Fruit fly (Drosophila melanogaster) whole organism, prepupa: ENCODE results near the gene Ntf-2.

Source experiments
- Blimp-1 ChIP-seq: fragments of 200-800 bp; sonication (Bioruptor generic); optimal IDR thresholded peaks from 3 replicates; lab custom pipeline; 2017; ENCODE audit warnings: missing biosample characterization, missing genetic modification characterization, mild to moderate bottlenecking, moderate library complexity, missing genetic modification reagents
- CG10631 ChIP-seq: fragments of 200-800 bp; sonication (Bioruptor generic); optimal IDR thresholded peaks from 2 replicates; lab custom pipeline; 2016; ENCODE audit warnings: missing biosample characterization, missing genetic modification characterization
- CG10669 ChIP-seq: fragments of 200-800 bp; sonication (Bioruptor generic); optimal IDR thresholded peaks from 3 replicates; lab custom pipeline; 2018; ENCODE audit warnings: missing biosample characterization, mild to moderate bottlenecking, missing genetic modification characterization, moderate library complexity
- CG15336 ChIP-seq: fragments of 200-800 bp; sonication (Bioruptor generic); IDR thresholded peaks from 2 replicates; pipeline ENCODE4 v1.3.6; 2022; ENCODE audit warnings: missing biosample characterization, missing genetic modification characterization
- CG1621 ChIP-seq: fragments of 200-800 bp; sonication (Bioruptor generic); optimal IDR thresholded peaks from 3 replicates; lab custom pipeline; 2018; ENCODE audit warnings: missing biosample characterization, mild to moderate bottlenecking, missing genetic modification characterization
- CG16779 ChIP-seq: fragments of 200-800 bp; sonication (Bioruptor generic); optimal IDR thresholded peaks from 3 replicates; lab custom pipeline; 2017; ENCODE audit warnings: missing biosample characterization, mild to moderate bottlenecking, missing genetic modification characterization
- CG3032 ChIP-seq: fragments of 200-800 bp; optimal IDR thresholded peaks from 2 replicates; lab custom pipeline; 2019; ENCODE audit warnings: missing biosample characterization, mild to moderate bottlenecking, missing genetic modification characterization, moderate library complexity
- CG32006 ChIP-seq: fragments of 200-800 bp; sonication (Bioruptor generic); optimal IDR thresholded peaks from 3 replicates; lab custom pipeline; 2017; ENCODE audit warnings: missing biosample characterization, mild to moderate bottlenecking, missing genetic modification characterization
- CG34406 ChIP-seq: fragments of 200-800 bp; sonication (Bioruptor generic); optimal IDR thresholded peaks from 3 replicates; lab custom pipeline; 2016; ENCODE audit warnings: missing biosample characterization, missing genetic modification characterization
- CG3919 ChIP-seq: fragments of 200-800 bp; sonication (Bioruptor generic); optimal IDR thresholded peaks from 3 replicates; lab custom pipeline; 2016; ENCODE audit warnings: missing biosample characterization, missing genetic modification characterization
- CG4318 ChIP-seq: fragments of 200-800 bp; sonication (Bioruptor generic); optimal IDR thresholded peaks from 3 replicates; lab custom pipeline; 2017; ENCODE audit warnings: missing biosample characterization, mild to moderate bottlenecking, missing genetic modification characterization
- CG6163 ChIP-seq: fragments of 200-800 bp; sonication (Bioruptor generic); IDR thresholded peaks from 3 replicates; pipeline ENCODE4 v1.3.6; 2022; ENCODE audit warnings: missing biosample characterization, missing genetic modification characterization
- CG6276 ChIP-seq: fragments of 200-800 bp; sonication (Bioruptor generic); optimal IDR thresholded peaks from 2 replicates; lab custom pipeline; 2017; ENCODE audit warnings: missing biosample characterization, mild to moderate bottlenecking, missing genetic modification characterization
- CG6792 ChIP-seq: fragments of 200-800 bp; sonication (Bioruptor generic); optimal IDR thresholded peaks from 3 replicates; lab custom pipeline; 2016; ENCODE audit warnings: missing biosample characterization, missing genetic modification characterization
- CG7368 ChIP-seq: fragments of 200-800 bp; sonication (Bioruptor generic); optimal IDR thresholded peaks from 3 replicates; lab custom pipeline; 2016; ENCODE audit warnings: missing biosample characterization, missing genetic modification characterization
- CG8119 ChIP-seq: fragments of 200-800 bp; sonication (Bioruptor generic); IDR thresholded peaks from 3 replicates; pipeline ENCODE4 v1.3.6; 2022; ENCODE audit warnings: missing biosample characterization, missing genetic modification characterization
- CG8319 ChIP-seq: fragments of 200-800 bp; sonication (Bioruptor generic); optimal IDR thresholded peaks from 3 replicates; lab custom pipeline; 2016; ENCODE audit warnings: missing biosample characterization, missing genetic modification characterization
- CG8632 ChIP-seq: fragments of 200-800 bp; sonication (Bioruptor generic); optimal IDR thresholded peaks from 3 replicates; lab custom pipeline; 2016; ENCODE audit warnings: missing biosample characterization, missing genetic modification characterization
- CG9139 ChIP-seq: fragments of 200-800 bp; sonication (Bioruptor generic); optimal IDR thresholded peaks from 3 replicates; lab custom pipeline; 2017; ENCODE audit warnings: missing biosample characterization, mild to moderate bottlenecking, missing genetic modification characterization
- Eip78C ChIP-seq: fragments of 200-800 bp; sonication (Bioruptor generic); peaks from one replicate; lab custom pipeline; 2016; ENCODE audit warnings: missing biosample characterization, missing genetic modification characterization
- Eip93F ChIP-seq: fragments of 200-800 bp; sonication (Bioruptor generic); optimal IDR thresholded peaks from 2 replicates; lab custom pipeline; 2016; ENCODE audit warnings: missing biosample characterization, mild to moderate bottlenecking, missing genetic modification characterization
- Ets21C ChIP-seq: fragments of 200-800 bp; sonication (Bioruptor generic); optimal IDR thresholded peaks from 3 replicates; lab custom pipeline; 2016; ENCODE audit warnings: missing biosample characterization, missing genetic modification characterization
- Ets96B ChIP-seq: fragments of 200-800 bp; optimal IDR thresholded peaks from 2 replicates; lab custom pipeline; 2019; ENCODE audit warnings: missing biosample characterization, mild to moderate bottlenecking, missing genetic modification characterization, moderate library complexity
- Gug ChIP-seq: fragments of 200-800 bp; sonication (Bioruptor generic); IDR thresholded peaks from 2 replicates; pipeline ENCODE4 v1.3.6; 2022; ENCODE audit warnings: missing biosample characterization, missing genetic modification characterization
- Hr38 ChIP-seq: sonication (Bioruptor generic); optimal IDR thresholded peaks from 2 replicates; lab custom pipeline; 2016; ENCODE audit warnings: missing biosample characterization, missing genetic modification characterization
- Hr4 ChIP-seq: fragments of 200-800 bp; sonication (Bioruptor generic); optimal IDR thresholded peaks from 3 replicates; lab custom pipeline; 2016; ENCODE audit warnings: missing biosample characterization, missing genetic modification characterization
- Lpt ChIP-seq: fragments of 200-800 bp; sonication (Bioruptor generic); optimal IDR thresholded peaks from 3 replicates; lab custom pipeline; 2016; ENCODE audit warnings: missing biosample characterization, missing genetic modification characterization
- Met ChIP-seq: fragments of 200-800 bp; sonication (Bioruptor generic); optimal IDR thresholded peaks from 3 replicates; lab custom pipeline; 2016; ENCODE audit warnings: missing biosample characterization, missing genetic modification characterization
- OdsH ChIP-seq: fragments of 200-800 bp; sonication (Bioruptor generic); optimal IDR thresholded peaks from 3 replicates; lab custom pipeline; 2016; ENCODE audit warnings: missing biosample characterization, missing genetic modification characterization
- Smox ChIP-seq: fragments of 200-800 bp; sonication (Bioruptor generic); optimal IDR thresholded peaks from 3 replicates; lab custom pipeline; 2016; ENCODE audit warnings: missing biosample characterization, missing genetic modification characterization
- Sox102F ChIP-seq: fragments of 200-800 bp; sonication (Bioruptor generic); optimal IDR thresholded peaks from 2 replicates; lab custom pipeline; 2016; ENCODE audit warnings: missing biosample characterization, mild to moderate bottlenecking, missing genetic modification characterization
- Sox14 ChIP-seq: fragments of 200-800 bp; sonication (Bioruptor generic); optimal IDR thresholded peaks from 3 replicates; lab custom pipeline; 2016; ENCODE audit warnings: missing biosample characterization, missing genetic modification characterization
- Sox15 ChIP-seq: fragments of 200-800 bp; sonication (Bioruptor generic); optimal IDR thresholded peaks from 3 replicates; lab custom pipeline; 2016; ENCODE audit warnings: missing biosample characterization, missing genetic modification characterization
- achi ChIP-seq: fragments of 200-800 bp; sonication (Bioruptor generic); optimal IDR thresholded peaks from 3 replicates; lab custom pipeline; 2016; ENCODE audit warnings: missing biosample characterization, missing genetic modification characterization
- cyc ChIP-seq: fragments of 200-800 bp; sonication (Bioruptor generic); optimal IDR thresholded peaks from 3 replicates; lab custom pipeline; 2016; ENCODE audit warnings: missing biosample characterization, missing genetic modification characterization
- dac ChIP-seq: fragments of 200-800 bp; sonication (Bioruptor generic); optimal IDR thresholded peaks from 2 replicates; lab custom pipeline; 2017; ENCODE audit warnings: missing biosample characterization, mild to moderate bottlenecking, missing genetic modification characterization
- eg ChIP-seq: fragments of 200-800 bp; sonication (Bioruptor generic); IDR thresholded peaks from 3 replicates; pipeline ENCODE4 v1.3.6; 2022; ENCODE audit warnings: missing biosample characterization, missing genetic modification characterization
- esn ChIP-seq: fragments of 200-800 bp; sonication (Bioruptor generic); optimal IDR thresholded peaks from 2 replicates; lab custom pipeline; 2016; ENCODE audit warnings: missing biosample characterization, mild to moderate bottlenecking, missing genetic modification characterization, moderate library complexity
- fd59A ChIP-seq: fragments of 200-800 bp; sonication (Bioruptor generic); optimal IDR thresholded peaks from 2 replicates; lab custom pipeline; 2017; ENCODE audit warnings: missing biosample characterization, mild to moderate bottlenecking, missing genetic modification characterization, missing genetic modification reagents
- fd85E ChIP-seq: fragments of 200-800 bp; sonication (Bioruptor generic); optimal IDR thresholded peaks from 3 replicates; lab custom pipeline; 2016; ENCODE audit warnings: missing biosample characterization, missing genetic modification characterization
- fkh ChIP-seq: fragments of 200-800 bp; sonication (Bioruptor generic); optimal IDR thresholded peaks from 3 replicates; lab custom pipeline; 2017; ENCODE audit warnings: missing biosample characterization, mild to moderate bottlenecking, missing genetic modification characterization, moderate library complexity
- lz ChIP-seq: fragments of 200-800 bp; sonication (Bioruptor generic); optimal IDR thresholded peaks from 3 replicates; lab custom pipeline; 2016; ENCODE audit warnings: missing biosample characterization, missing genetic modification characterization
- pdm3 ChIP-seq: fragments of 200-800 bp; sonication (Bioruptor generic); optimal IDR thresholded peaks from 3 replicates; lab custom pipeline; 2016; ENCODE audit warnings: missing biosample characterization, missing genetic modification characterization
- salr ChIP-seq, 2 experiments: fragments of 200-800 bp; sonication (Bioruptor generic); optimal IDR thresholded peaks; 3 replicates each; lab custom pipeline; 2016 to 2018; ENCODE audit warnings: missing biosample characterization in 2 of 2, missing genetic modification characterization in 2 of 2, mild to moderate bottlenecking in 1 of 2
- spab ChIP-seq: fragments of 200-800 bp; sonication (Bioruptor generic); optimal IDR thresholded peaks from 2 replicates; lab custom pipeline; 2017; ENCODE audit warnings: missing biosample characterization, mild to moderate bottlenecking, missing genetic modification characterization, missing genetic modification reagents
- ss ChIP-seq, 2 experiments: fragments of 200-800 bp; sonication (Bioruptor generic); optimal IDR thresholded peaks; 2 replicates in 1 of 2; 3 replicates in 1 of 2; lab custom pipeline; 2017 to 2018; ENCODE audit warnings: mild to moderate bottlenecking in 2 of 2, missing biosample characterization in 2 of 2, missing genetic modification characterization in 2 of 2, moderate library complexity in 1 of 2
- svp ChIP-seq: fragments of 200-800 bp; sonication (Bioruptor generic); peaks from one replicate; lab custom pipeline; 2016; ENCODE audit warnings: missing biosample characterization, missing genetic modification characterization
- topi ChIP-seq: fragments of 200-800 bp; sonication (Bioruptor generic); optimal IDR thresholded peaks from 3 replicates; lab custom pipeline; 2016; ENCODE audit warnings: missing biosample characterization, missing genetic modification characterization
- vri ChIP-seq: fragments of 200-800 bp; sonication (Bioruptor generic); optimal IDR thresholded peaks from 3 replicates; lab custom pipeline; 2016; ENCODE audit warnings: missing biosample characterization, mild to moderate bottlenecking, missing genetic modification characterization

The Ntf-2 gene

DNA sequence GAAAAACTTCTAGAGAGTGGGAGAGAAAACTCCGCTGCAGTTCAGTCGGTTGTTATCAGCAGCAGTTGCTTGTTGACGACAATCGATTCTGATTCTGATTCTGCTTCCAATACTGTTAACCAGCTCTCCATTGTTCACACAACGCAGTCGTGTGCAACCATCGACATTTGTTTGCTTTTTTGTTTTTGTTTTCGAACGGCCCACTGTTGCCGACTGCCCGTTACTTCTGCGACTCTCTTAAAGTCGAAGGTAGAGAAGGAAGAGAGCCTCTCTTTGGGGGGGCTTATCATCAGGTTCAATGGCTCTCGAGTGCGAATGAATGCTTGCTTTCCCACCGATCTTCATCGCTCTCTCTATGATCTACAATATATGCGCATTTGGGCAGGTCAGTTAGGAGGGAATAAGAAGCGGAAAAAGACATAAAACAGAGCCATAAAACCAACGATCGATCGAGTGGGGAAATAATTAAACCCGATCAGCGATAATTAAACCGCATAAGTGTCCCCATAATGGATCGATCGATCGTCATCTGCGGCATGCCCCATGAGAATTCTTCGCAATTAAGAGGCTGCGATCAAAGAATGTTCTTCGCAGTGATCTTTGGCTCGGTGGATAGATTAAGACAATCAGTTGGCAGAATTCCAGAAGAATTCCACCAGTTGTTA is 36.6 kb downstream of the Ntf-2 start (continued):
- no peak for TF ChIP-seq CG8319

- peak; percentile 90 for TF ChIP-seq eg (GFP tag; lab: Robert Waterston, UW)
- TF ChIP-seq Hr4 (GFP tag; lab: Kevin White, UChicago): peak; percentile 89
- peak; percentile 87 for TF ChIP-seq CG3032 (tag; lab: Kevin White, UChicago)
- TF ChIP-seq CG6792 (GFP tag; lab: Kevin White, UChicago): peak; percentile 86
- peak; percentile 62 for TF ChIP-seq Sox15
- peak; percentile 86 for TF ChIP-seq CG10669 (GFP tag; lab: Kevin White, UChicago)
- peak; percentile 91 for TF ChIP-seq CG6276 (GFP tag; lab: Kevin White, UChicago)
- peak; percentile 80 for TF ChIP-seq CG7368 (GFP tag; lab: Kevin White, UChicago)
- peak; percentile 80 for TF ChIP-seq CG8632
- peak; percentile 87 for TF ChIP-seq lz
- TF ChIP-seq esn (GFP tag; lab: Kevin White, UChicago): peak; percentile 89
- TF ChIP-seq CG15336 (GFP tag; lab: Robert Waterston, UW): peak; percentile 92
- TF ChIP-seq CG34406: peak; percentile 82
- peak; percentile 69 for TF ChIP-seq CG8319
- peak; percentile 88 for TF ChIP-seq CG10631
- peak; percentile 92 for TF ChIP-seq CG8119 (GFP tag; lab: Robert Waterston, UW)
- TF ChIP-seq Eip93F: peak; percentile 17
- TF ChIP-seq CG1621 (tag; lab: Kevin White, UChicago): peak; percentile 83
- peak; percentile 82 for TF ChIP-seq cyc
- TF ChIP-seq vri (GFP tag; lab: Kevin White, UChicago): peak; percentile 75
- peak; percentile 90 for TF ChIP-seq Sox14 (GFP tag; lab: Kevin White, UChicago)
- TF ChIP-seq Ets21C (GFP tag; lab: Kevin White, UChicago): peak; percentile 68
- TF ChIP-seq Smox (GFP tag; lab: Kevin White, UChicago): peak; percentile 84
- peak; percentile 84 for TF ChIP-seq spab (GFP tag; lab: Kevin White, UChicago)
- peak; percentile 81 for TF ChIP-seq CG16779 (tag; lab: Kevin White, UChicago)
- peak; percentile 88 for TF ChIP-seq Sox102F (GFP tag; lab: Kevin White, UChicago)
- TF ChIP-seq achi (GFP tag; lab: Kevin White, UChicago): peak; percentile 86
- TF ChIP-seq ss (GFP tag; optimal IDR thresholded peaks at IDR 0.05; lab: Kevin White, UChicago): peak; percentile 86 to 89
- no peak for TF ChIP-seq Hr38 (GFP tag; lab: Kevin White, UChicago)
- peak; percentile 85 for TF ChIP-seq fd59A (GFP tag; lab: Kevin White, UChicago)
- TF ChIP-seq fkh (GFP tag; lab: Kevin White, UChicago): no peak
- peak; percentile 89 for TF ChIP-seq CG6163
- TF ChIP-seq topi (GFP tag; lab: Kevin White, UChicago): peak; percentile 88
- TF ChIP-seq pdm3 (GFP tag; lab: Kevin White, UChicago): peak; percentile 90
- peak; percentile 90 for TF ChIP-seq Lpt (GFP tag; lab: Kevin White, UChicago)
- TF ChIP-seq salr (GFP tag; optimal IDR thresholded peaks at IDR 0.05; lab: Kevin White, UChicago): peak; percentile 72 to 75
- peak; percentile 85 for TF ChIP-seq Met (GFP tag; lab: Kevin White, UChicago)
- TF ChIP-seq fd85E (GFP tag; lab: Kevin White, UChicago): peak; percentile 26
- peak; percentile 96 for TF ChIP-seq svp
- TF ChIP-seq Blimp-1 (GFP tag; lab: Kevin White, UChicago): peak; percentile 53
- TF ChIP-seq CG32006 (GFP tag; lab: Kevin White, UChicago): peak; percentile 94
- TF ChIP-seq CG3919 (GFP tag; lab: Kevin White, UChicago): peak; percentile 87
- peak; percentile 82 for TF ChIP-seq dac
- TF ChIP-seq Gug (GFP tag; lab: Robert Waterston, UW): peak; percentile 86
- peak; percentile 97 for TF ChIP-seq Eip78C (GFP tag; lab: Kevin White, UChicago)
- peak; percentile 77 for TF ChIP-seq CG4318
- peak; percentile 76 for TF ChIP-seq CG9139 (GFP tag; lab: Kevin White, UChicago)
- peak; percentile 88 for TF ChIP-seq OdsH (GFP tag; lab: Kevin White, UChicago)
- peak; percentile 90 for TF ChIP-seq Ets96B (tag; lab: Kevin White, UChicago)
Measured at dm6 chrX:21072953-21073352, 37.7 kb downstream of the Ntf-2 start.
